Worm (Caenorhabditis elegans): ENCODE results near the gene clec-140.

clec-140 gene

ce11 chrII:4672584-4673110, at the start of gene clec-140, which contains the start of gene hmg-11:
Gene clec-140, plus strand, starts transcription at chrII:4673060.
Gene hmg-11, plus strand, starts transcription at chrII:4673085.
- TF ChIP-seq T22C8.4 (GFP tag; IDR thresholded peaks at IDR 0.05) (peak; percentile 52), klf-2 (GFP tag; conservative IDR thresholded peaks at IDR 0.05) (no peak), cog-1 (tag; optimal IDR thresholded peaks at IDR 0.05) (peak; percentile 66), flt-1 (GFP tag; IDR thresholded peaks at IDR 0.05) (0 out of 2 replicates have a peak, but pooled peaks have one; percentile 37), ztf-23 (GFP tag; IDR thresholded peaks at IDR 0.05) (0 out of 2 replicates have a peak, but pooled peaks have one; percentile 52)

ce11 chrII:4626606-4627005, 46.3 kb upstream of the clec-140 start, which contains the start of gene F35D11.1:
Gene F35D11.1, plus strand, starts transcription at chrII:4626906.
- TF ChIP-seq cog-1 (tag; optimal IDR thresholded peaks at IDR 0.05), result no peak
- TF ChIP-seq ztf-29 (GFP tag; IDR thresholded peaks at IDR 0.05), result no peak
- no peak for TF ChIP-seq klf-2 (GFP tag; conservative IDR thresholded peaks at IDR 0.05)
- no peak for TF ChIP-seq ref-1 (GFP tag; conservative IDR thresholded peaks at IDR 0.05)
- no peak for TF ChIP-seq ztf-23 (GFP tag; IDR thresholded peaks at IDR 0.05)
- TF ChIP-seq flt-1 (GFP tag; IDR thresholded peaks at IDR 0.05), result no peak
- no peak for TF ChIP-seq med-1 (GFP tag; optimal IDR thresholded peaks at IDR 0.05; ENCODE audit: insufficient read depth)
- no peak for TF ChIP-seq tab-1 (GFP tag; IDR thresholded peaks at IDR 0.05)

ce11 chrII:4631479-4631878, 41.4 kb upstream of the clec-140 start:
- TF ChIP-seq flt-1 (GFP tag; IDR thresholded peaks at IDR 0.05), result no peak
- TF ChIP-seq med-1 (GFP tag; optimal IDR thresholded peaks at IDR 0.05; ENCODE audit: insufficient read depth), result no peak
- TF ChIP-seq ref-1 (GFP tag; conservative IDR thresholded peaks at IDR 0.05), result no peak
- no peak for TF ChIP-seq tab-1 (GFP tag; IDR thresholded peaks at IDR 0.05)
- TF ChIP-seq ztf-29 (GFP tag; IDR thresholded peaks at IDR 0.05), result no peak
- no peak for TF ChIP-seq T22C8.4 (GFP tag; IDR thresholded peaks at IDR 0.05)
- no peak for TF ChIP-seq cog-1 (tag; optimal IDR thresholded peaks at IDR 0.05)
- TF ChIP-seq klf-2 (GFP tag; conservative IDR thresholded peaks at IDR 0.05), result no peak
- no peak for TF ChIP-seq ztf-23 (GFP tag; IDR thresholded peaks at IDR 0.05)

ce11 chrII:4638241-4638640, 34.6 kb upstream of the clec-140 start, which contains the start of gene che-10:
Gene che-10, minus strand, starts transcription at chrII:4638341.
- no peak for TF ChIP-seq cog-1 (tag; optimal IDR thresholded peaks at IDR 0.05)
- no peak for TF ChIP-seq med-1 (GFP tag; optimal IDR thresholded peaks at IDR 0.05; ENCODE audit: insufficient read depth)
- no peak for TF ChIP-seq tab-1 (GFP tag; IDR thresholded peaks at IDR 0.05)
- TF ChIP-seq T22C8.4 (GFP tag; IDR thresholded peaks at IDR 0.05), result no peak
- no peak for TF ChIP-seq ztf-29 (GFP tag; IDR thresholded peaks at IDR 0.05)
- TF ChIP-seq klf-2 (GFP tag; conservative IDR thresholded peaks at IDR 0.05), result no peak
- no peak for TF ChIP-seq ref-1 (GFP tag; conservative IDR thresholded peaks at IDR 0.05)
- TF ChIP-seq ztf-23 (GFP tag; IDR thresholded peaks at IDR 0.05), result no peak
- no peak for TF ChIP-seq flt-1 (GFP tag; IDR thresholded peaks at IDR 0.05)

- TF ChIP-seq cog-1 (tag; optimal IDR thresholded peaks at IDR 0.05) (no peak), flt-1 (GFP tag; IDR thresholded peaks at IDR 0.05) (no peak), tab-1 (GFP tag; IDR thresholded peaks at IDR 0.05) (no peak), T22C8.4 (GFP tag; IDR thresholded peaks at IDR 0.05) (no peak), klf-2 (GFP tag; conservative IDR thresholded peaks at IDR 0.05) (no peak), med-1 (GFP tag; optimal IDR thresholded peaks at IDR 0.05; ENCODE audit: insufficient read depth) (no peak), ztf-29 (GFP tag; IDR thresholded peaks at IDR 0.05) (no peak), ref-1 (GFP tag; conservative IDR thresholded peaks at IDR 0.05) (no peak), ztf-23 (GFP tag; IDR thresholded peaks at IDR 0.05) (no peak)
Measured at ce11 chrII:4638891-4639290, 34.0 kb upstream of the clec-140 start.

- TF ChIP-seq klf-2 (GFP tag; conservative IDR thresholded peaks at IDR 0.05) (no peak), ztf-23 (GFP tag; IDR thresholded peaks at IDR 0.05) (no peak), flt-1 (GFP tag; IDR thresholded peaks at IDR 0.05) (no peak), med-1 (GFP tag; optimal IDR thresholded peaks at IDR 0.05; ENCODE audit: insufficient read depth) (no peak), tab-1 (GFP tag; IDR thresholded peaks at IDR 0.05) (no peak), T22C8.4 (GFP tag; IDR thresholded peaks at IDR 0.05) (no peak), cog-1 (tag; optimal IDR thresholded peaks at IDR 0.05) (no peak), ref-1 (GFP tag; conservative IDR thresholded peaks at IDR 0.05) (no peak), ztf-29 (GFP tag; IDR thresholded peaks at IDR 0.05) (no peak)
Measured at ce11 chrII:4640748-4641147, 32.1 kb upstream of the clec-140 start.

ce11 chrII:4648785-4649184, 24.1 kb upstream of the clec-140 start, which contains the start of gene lgc-27:
Gene lgc-27, plus strand, starts transcription at chrII:4649085.
- TF ChIP-seq T22C8.4 (GFP tag; IDR thresholded peaks at IDR 0.05), result no peak
- TF ChIP-seq klf-2 (GFP tag; conservative IDR thresholded peaks at IDR 0.05), result no peak
- TF ChIP-seq cog-1 (tag; optimal IDR thresholded peaks at IDR 0.05), result no peak
- TF ChIP-seq ztf-23 (GFP tag; IDR thresholded peaks at IDR 0.05), result no peak

- no peak for TF ChIP-seq klf-2 (GFP tag; conservative IDR thresholded peaks at IDR 0.05)
- no peak for TF ChIP-seq flt-1 (GFP tag; IDR thresholded peaks at IDR 0.05)
- no peak for TF ChIP-seq ztf-23 (GFP tag; IDR thresholded peaks at IDR 0.05)
- TF ChIP-seq tab-1 (GFP tag; IDR thresholded peaks at IDR 0.05), result no peak
- TF ChIP-seq ztf-29 (GFP tag; IDR thresholded peaks at IDR 0.05), result no peak
- TF ChIP-seq cog-1 (tag; optimal IDR thresholded peaks at IDR 0.05), result no peak
- TF ChIP-seq ref-1 (GFP tag; conservative IDR thresholded peaks at IDR 0.05), result no peak
- no peak for TF ChIP-seq med-1 (GFP tag; optimal IDR thresholded peaks at IDR 0.05; ENCODE audit: insufficient read depth)
- TF ChIP-seq T22C8.4 (GFP tag; IDR thresholded peaks at IDR 0.05), result no peak
Measured at ce11 chrII:4650072-4650471, 22.8 kb upstream of the clec-140 start.

ce11 chrII:4655834-4656233, 17.0 kb upstream of the clec-140 start, which contains the start of gene fut-6:
Gene fut-6, minus strand, starts transcription at chrII:4655934.
- TF ChIP-seq ztf-29 (GFP tag; IDR thresholded peaks at IDR 0.05), result no peak
- TF ChIP-seq ztf-23 (GFP tag; IDR thresholded peaks at IDR 0.05), result no peak
- TF ChIP-seq med-1 (GFP tag; optimal IDR thresholded peaks at IDR 0.05; ENCODE audit: insufficient read depth), result no peak
- TF ChIP-seq flt-1 (GFP tag; IDR thresholded peaks at IDR 0.05), result no peak

ce11 chrII:4657370-4657769, 15.5 kb upstream of the clec-140 start:
- TF ChIP-seq cog-1 (tag; optimal IDR thresholded peaks at IDR 0.05) (no peak), ref-1 (GFP tag; conservative IDR thresholded peaks at IDR 0.05) (no peak), tab-1 (GFP tag; IDR thresholded peaks at IDR 0.05) (no peak), klf-2 (GFP tag; conservative IDR thresholded peaks at IDR 0.05) (no peak), med-1 (GFP tag; optimal IDR thresholded peaks at IDR 0.05; ENCODE audit: insufficient read depth) (no peak), ztf-23 (GFP tag; IDR thresholded peaks at IDR 0.05) (no peak), flt-1 (GFP tag; IDR thresholded peaks at IDR 0.05) (no peak), T22C8.4 (GFP tag; IDR thresholded peaks at IDR 0.05) (no peak), ztf-29 (GFP tag; IDR thresholded peaks at IDR 0.05) (no peak)
